Worm (Caenorhabditis elegans): ENCODE data around the gene F26F2.13.
"Not testable (repeated sequence)": the region's sequence is repeated elsewhere in the genome, so short reads cannot be mapped to it uniquely, and the experiment has no call there.

- not testable (repeated sequence) for TF ChIP-seq egl-44 (GFP tag; IDR thresholded peaks at IDR 0.05); let-526 (GFP tag; IDR thresholded peaks at IDR 0.05); F10E7.11 (tag; optimal IDR thresholded peaks at IDR 0.05); hsf-1 (GFP tag; IDR thresholded peaks at IDR 0.05); snpc-4 (GFP tag; optimal IDR thresholded peaks at IDR 0.05); snpc-4 (tag; optimal IDR thresholded peaks at IDR 0.05); nfya-1 (tag; optimal IDR thresholded peaks at IDR 0.05; ENCODE audit: borderline replicate concordance, insufficient read depth); cebp-1 (GFP tag; IDR thresholded peaks at IDR 0.05); cebp-1 (tag; optimal IDR thresholded peaks at IDR 0.05); dpl-1 (GFP tag; optimal IDR thresholded peaks at IDR 0.05); lsl-1 (GFP tag; optimal IDR thresholded peaks at IDR 0.05)
These were observed 4.8 kb downstream of the F26F2.13 start, which contains the start of gene F26F2.4 for ce11 chrV:20568995-20569394.

All from whole organism, young adult.